Worm (Caenorhabditis elegans) whole organism, midembryonic: ENCODE results near the gene Y51H7BR.7.
"Not testable (repeated sequence)": the region's sequence is repeated elsewhere in the genome, so short reads cannot be mapped to it uniquely, and the experiment has no call there.

Source experiments
- T22C8.4 ChIP-seq: fragments of 200-800 bp; sonication (Bioruptor generic); IDR thresholded peaks from 2 replicates; pipeline ENCODE4 v1.3.6; 2022; ENCODE audit warnings: missing genetic modification characterization, missing compliant biosample characterization
- cog-1 ChIP-seq: sonication (generic microtip); optimal IDR thresholded peaks from 2 replicates; lab custom pipeline; 2016; ENCODE audit warnings: missing genetic modification characterization, missing compliant biosample characterization
- flt-1 ChIP-seq: fragments of 200-800 bp; sonication (Bioruptor generic); IDR thresholded peaks from 2 replicates; pipeline ENCODE4 v1.3.6; 2022; ENCODE audit warnings: missing genetic modification characterization, missing compliant biosample characterization
- klf-2 ChIP-seq: fragments of 200-800 bp; sonication (Bioruptor generic); conservative IDR thresholded peaks from 2 replicates; pipeline ENCODE4 v1.3.6; 2022; ENCODE audit warnings: missing genetic modification reagents, missing genetic modification characterization, missing compliant biosample characterization
- med-1 ChIP-seq: sonication (generic microtip); optimal IDR thresholded peaks from 2 replicates; lab custom pipeline; 2017; ENCODE audit warnings: missing genetic modification characterization, mild to moderate bottlenecking, missing compliant biosample characterization, antibody characterized with exemption, missing genetic modification reagents; ENCODE audit not compliant: insufficient read depth
- tab-1 ChIP-seq: fragments of 200-800 bp; sonication (Bioruptor generic); IDR thresholded peaks from 2 replicates; pipeline ENCODE4 v1.3.6; 2022; ENCODE audit warnings: missing genetic modification characterization, missing compliant biosample characterization
- ztf-23 ChIP-seq: fragments of 200-800 bp; sonication (Bioruptor generic); IDR thresholded peaks from 2 replicates; pipeline ENCODE4 v1.3.6; 2022; ENCODE audit warnings: missing genetic modification reagents, missing genetic modification characterization, missing compliant biosample characterization
- ztf-29 ChIP-seq: fragments of 200-800 bp; sonication (Bioruptor generic); IDR thresholded peaks from 2 replicates; pipeline ENCODE4 v1.3.6; 2022; ENCODE audit warnings: missing genetic modification reagents, missing genetic modification characterization, missing compliant biosample characterization

ce11 chrII:1543182-1543581 lies 17.8 kb upstream of the Y51H7BR.7 start, which contains the start of gene K05F6.4:
- not testable (repeated sequence) for TF ChIP-seq cog-1; ztf-23; flt-1 (GFP tag; lab: Robert Waterston, UW); klf-2 (GFP tag; lab: Robert Waterston, UW); tab-1 (GFP tag; lab: Robert Waterston, UW); T22C8.4 (GFP tag; lab: Robert Waterston, UW); med-1 (GFP tag; lab: Kevin White, UChicago); ztf-29 (GFP tag; lab: Robert Waterston, UW)
